Worm (Caenorhabditis elegans) whole organism, early embryonic: ENCODE results near the gene spat-3.

Experiments used
- B0310.2 ChIP-seq: sonication (generic microtip); optimal IDR thresholded peaks from 2 replicates; lab custom pipeline; 2016; ENCODE audit warnings: mild to moderate bottlenecking, missing genetic modification characterization, missing compliant biosample characterization
- F13C5.2 ChIP-seq: sonication (generic microtip); optimal IDR thresholded peaks from 2 replicates; lab custom pipeline; 2017; ENCODE audit warnings: mild to moderate bottlenecking, missing genetic modification characterization, inconsistent platforms, missing compliant biosample characterization
- ama-1 ChIP-seq: fragments of 150-350 bp; optimal IDR thresholded peaks from 2 replicates; lab custom pipeline; 2014
- ets-7 ChIP-seq: sonication (generic microtip); optimal IDR thresholded peaks from 2 replicates; lab custom pipeline; 2016; ENCODE audit warnings: missing genotype, missing genetic modification characterization, missing compliant biosample characterization
- hmbx-1 ChIP-seq: sonication (generic microtip); optimal IDR thresholded peaks from 2 replicates; lab custom pipeline; 2016; ENCODE audit warnings: mild to moderate bottlenecking, missing genetic modification characterization, missing compliant biosample characterization
- sea-1 ChIP-seq: fragments of 200-800 bp; sonication (Bioruptor generic); conservative IDR thresholded peaks from 2 replicates; pipeline ENCODE4 v1.3.6; 2022; ENCODE audit warnings: missing genetic modification characterization, missing compliant biosample characterization
- tbx-11 ChIP-seq: fragments of 200-800 bp; sonication (Bioruptor generic); IDR thresholded peaks from 2 replicates; pipeline ENCODE4 v1.3.6; 2022; ENCODE audit warnings: missing genetic modification characterization, missing compliant biosample characterization
- tbx-37 ChIP-seq: fragments of 200-800 bp; sonication (Bioruptor generic); conservative IDR thresholded peaks from 2 replicates; pipeline ENCODE4 v1.3.6; 2022; ENCODE audit warnings: missing genetic modification reagents, missing genetic modification characterization, missing compliant biosample characterization
- tra-4 ChIP-seq: sonication (generic microtip); optimal IDR thresholded peaks from 2 replicates; lab custom pipeline; 2017; ENCODE audit warnings: missing genetic modification characterization, missing compliant biosample characterization

DNA sequence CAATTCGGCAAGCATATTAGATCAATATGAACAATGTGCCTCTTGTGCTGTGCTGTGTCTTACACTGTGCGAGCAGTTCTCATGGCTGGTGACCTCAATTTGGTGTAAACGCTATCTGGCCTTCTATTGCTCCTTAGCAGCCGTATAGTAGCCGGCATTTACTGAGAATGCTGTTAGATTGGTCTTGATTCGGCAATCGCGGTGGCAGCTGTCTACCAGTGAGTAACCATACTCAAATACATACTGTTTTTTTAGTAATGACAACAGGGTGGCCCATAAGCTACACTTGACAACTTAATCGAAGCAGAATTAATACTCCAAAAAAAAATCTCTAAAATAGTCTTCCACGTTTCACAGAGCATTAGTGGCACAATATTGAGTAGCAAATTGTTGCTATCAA, 41.4 kb upstream of the spat-3 start, which contains the start of gene C46C11.4:
- TF ChIP-seq sea-1 (no peak), tra-4 (tag; lab: Kevin White, UChicago) (no peak), ets-7 (no peak), ama-1 (no peak), tbx-37 (no peak), B0310.2 (tag; lab: Kevin White, UChicago) (no peak), tbx-11 (GFP tag; lab: Robert Waterston, UW) (no peak), hmbx-1 (no peak), F13C5.2 (no peak)
